Fruit fly (Drosophila melanogaster) whole organism, embryonic: ENCODE data around the gene SLC22A.
A peak's percentile ranks its signal among the peaks of the same experiment; 100 is the strongest.

ENCODE experiments used
- Bgb ChIP-seq: fragments of 200-800 bp; sonication (Bioruptor generic); IDR thresholded peaks from 2 replicates; pipeline ENCODE4 v1.3.6; 2022; ENCODE audit warnings: missing biosample characterization, missing genetic modification characterization; ENCODE audit not compliant: partially characterized antibody
- CG10565 ChIP-seq: fragments of 200-800 bp; sonication (Bioruptor generic); optimal IDR thresholded peaks from 3 replicates; lab custom pipeline; 2016; ENCODE audit warnings: missing biosample characterization, mild to moderate bottlenecking, missing genetic modification characterization
- CG11456 ChIP-seq: fragments of 200-800 bp; sonication (Bioruptor generic); IDR thresholded peaks from 3 replicates; pipeline ENCODE4 v1.3.6; 2022; ENCODE audit warnings: missing biosample characterization, missing genetic modification characterization
- CG12104 ChIP-seq: fragments of 200-800 bp; sonication (Bioruptor generic); optimal IDR thresholded peaks from 3 replicates; lab custom pipeline; 2016; ENCODE audit warnings: missing biosample characterization, missing genetic modification characterization
- CG13624 ChIP-seq: fragments of 200-800 bp; sonication (Bioruptor generic); optimal IDR thresholded peaks from 2 replicates; lab custom pipeline; 2016; ENCODE audit warnings: missing biosample characterization, missing genetic modification characterization
- CG13775 ChIP-seq: fragments of 200-800 bp; sonication (Bioruptor generic); optimal IDR thresholded peaks from 3 replicates; lab custom pipeline; 2017; ENCODE audit warnings: missing biosample characterization, mild to moderate bottlenecking, missing genetic modification characterization
- CG14965 ChIP-seq: fragments of 200-800 bp; sonication (Bioruptor generic); optimal IDR thresholded peaks from 2 replicates; lab custom pipeline; 2016; ENCODE audit warnings: missing biosample characterization, missing genetic modification characterization, borderline replicate concordance
- CG15479 ChIP-seq: fragments of 200-800 bp; sonication (Bioruptor generic); optimal IDR thresholded peaks from 3 replicates; lab custom pipeline; 2019; ENCODE audit warnings: missing biosample characterization, mild to moderate bottlenecking, missing genetic modification characterization, moderate library complexity
- CG2199 ChIP-seq: fragments of 200-800 bp; sonication (Bioruptor generic); IDR thresholded peaks from 3 replicates; pipeline ENCODE4 v1.3.6; 2022; ENCODE audit warnings: missing biosample characterization, missing genetic modification characterization
- CG31224 ChIP-seq: fragments of 200-800 bp; sonication (Bioruptor generic); IDR thresholded peaks from 2 replicates; pipeline ENCODE4 v1.3.6; 2022; ENCODE audit warnings: missing biosample characterization, missing genetic modification characterization
- CG31388 ChIP-seq: fragments of 200-800 bp; sonication (Bioruptor generic); optimal IDR thresholded peaks from 2 replicates; lab custom pipeline; 2016; ENCODE audit warnings: missing biosample characterization, missing genetic modification characterization
- CG32772 ChIP-seq: fragments of 200-800 bp; sonication (Bioruptor generic); IDR thresholded peaks from 2 replicates; pipeline ENCODE4 v1.3.6; 2022; ENCODE audit warnings: missing biosample characterization, missing genetic modification characterization
- CG33213 ChIP-seq: fragments of 200-800 bp; sonication (Bioruptor generic); optimal IDR thresholded peaks from 3 replicates; lab custom pipeline; 2016; ENCODE audit warnings: missing biosample characterization, missing genetic modification characterization
- CG34422 ChIP-seq: fragments of 200-800 bp; sonication (Bioruptor generic); IDR thresholded peaks from 3 replicates; pipeline ENCODE4 v1.3.6; 2022; ENCODE audit warnings: missing biosample characterization, missing genetic modification characterization
- CG3847 ChIP-seq: fragments of 200-800 bp; sonication (Bioruptor generic); IDR thresholded peaks from 2 replicates; pipeline ENCODE4 v1.3.6; 2022; ENCODE audit warnings: missing biosample characterization, missing genetic modification characterization
- CG6654 ChIP-seq: fragments of 200-800 bp; sonication (Bioruptor generic); optimal IDR thresholded peaks from 2 replicates; lab custom pipeline; 2017; ENCODE audit warnings: missing biosample characterization, mild to moderate bottlenecking, missing genetic modification characterization
- CG7271 ChIP-seq: fragments of 200-800 bp; sonication (Bioruptor generic); optimal IDR thresholded peaks from 2 replicates; lab custom pipeline; 2018; ENCODE audit warnings: missing biosample characterization, mild to moderate bottlenecking, missing genetic modification characterization, moderate library complexity
- CG8089 ChIP-seq: fragments of 200-800 bp; sonication (Bioruptor generic); optimal IDR thresholded peaks from 3 replicates; lab custom pipeline; 2016; ENCODE audit warnings: missing biosample characterization, missing genetic modification characterization
- CG9727 ChIP-seq: fragments of 200-800 bp; sonication (Bioruptor generic); optimal IDR thresholded peaks from 3 replicates; lab custom pipeline; 2017; ENCODE audit warnings: missing biosample characterization, mild to moderate bottlenecking, missing genetic modification characterization
- CTCF ChIP-seq: fragments of 200-800 bp; sonication (Bioruptor generic); optimal IDR thresholded peaks from 2 replicates; lab custom pipeline; 2017; ENCODE audit warnings: missing biosample characterization, mild to moderate bottlenecking, missing genetic modification characterization, moderate library complexity
- Chrac-16 ChIP-seq: fragments of 200-800 bp; sonication (Bioruptor generic); optimal IDR thresholded peaks from 3 replicates; lab custom pipeline; 2016; ENCODE audit warnings: missing biosample characterization, missing genetic modification characterization
- Eip74EF ChIP-seq, 2 experiments: fragments of 200-800 bp in 1 of 2; fragments of >200 bp in 1 of 2; sonication (Bioruptor generic) in 1 of 2; optimal IDR thresholded peaks; 2 replicates each; lab custom pipeline; 2017 to 2019; ENCODE audit warnings: missing biosample characterization in 2 of 2, missing genetic modification characterization in 2 of 2, mild to moderate bottlenecking in 1 of 2, moderate library complexity in 1 of 2
- HLH4C ChIP-seq: fragments of 200-800 bp; sonication (Bioruptor generic); IDR thresholded peaks from 3 replicates; pipeline ENCODE4 v1.3.6; 2022; ENCODE audit warnings: missing biosample characterization, missing genetic modification characterization; ENCODE audit not compliant: partially characterized antibody
- HmgZ ChIP-seq: fragments of 200-800 bp; sonication (Bioruptor generic); optimal IDR thresholded peaks from 2 replicates; lab custom pipeline; 2018; ENCODE audit warnings: missing biosample characterization, mild to moderate bottlenecking, missing genetic modification characterization
- Hmr ChIP-seq: fragments of 200-800 bp; sonication (Bioruptor generic); optimal IDR thresholded peaks from 3 replicates; lab custom pipeline; 2017; ENCODE audit warnings: mild to moderate bottlenecking, missing biosample characterization, missing genetic modification reagents, missing genetic modification characterization
- Mad ChIP-seq: fragments of 200-800 bp; sonication (Bioruptor generic); optimal IDR thresholded peaks from 2 replicates; lab custom pipeline; 2016; ENCODE audit warnings: missing biosample characterization, missing genetic modification characterization
- Med ChIP-seq: fragments of 200-800 bp; sonication (Bioruptor generic); peaks from one replicate; lab custom pipeline; 2016; ENCODE audit warnings: missing biosample characterization, missing genetic modification characterization, mild to moderate bottlenecking, inconsistent platforms, moderate library complexity
- NC2α ChIP-seq: fragments of 200-800 bp; sonication (Bioruptor generic); optimal IDR thresholded peaks from 2 replicates; lab custom pipeline; 2016; ENCODE audit warnings: missing biosample characterization, missing genetic modification characterization
- Oaz ChIP-seq: fragments of 200-800 bp; sonication (Bioruptor generic); IDR thresholded peaks from 2 replicates; pipeline ENCODE4 v1.3.6; 2022; ENCODE audit warnings: missing biosample characterization, missing genetic modification characterization
- Rfx ChIP-seq: fragments of 200-800 bp; sonication (Bioruptor generic); IDR thresholded peaks from 2 replicates; pipeline ENCODE4 v1.3.6; 2022; ENCODE audit warnings: missing biosample characterization, missing genetic modification characterization
- Taf1 ChIP-seq: fragments of 200-800 bp; sonication (Bioruptor generic); IDR thresholded peaks from 2 replicates; pipeline ENCODE4 v1.3.6; 2022; ENCODE audit warnings: missing biosample characterization, missing genetic modification characterization
- ap ChIP-seq: fragments of 200-800 bp; sonication (Bioruptor generic); IDR thresholded peaks from 2 replicates; pipeline ENCODE4 v1.3.6; 2022; ENCODE audit warnings: missing biosample characterization, missing genetic modification characterization
- chinmo ChIP-seq: fragments of 200-800 bp; sonication (Bioruptor generic); IDR thresholded peaks from 4 replicates; pipeline ENCODE4 v1.3.6; 2022; ENCODE audit warnings: missing biosample characterization, missing genetic modification characterization; ENCODE audit not compliant: partially characterized antibody
- dmrt11E ChIP-seq: fragments of 200-800 bp; sonication (Bioruptor generic); optimal IDR thresholded peaks from 3 replicates; lab custom pipeline; 2018; ENCODE audit warnings: missing biosample characterization, mild to moderate bottlenecking, missing genetic modification characterization, moderate library complexity
- dysf ChIP-seq: fragments of 200-800 bp; sonication (Bioruptor generic); IDR thresholded peaks from 3 replicates; pipeline ENCODE4 v1.3.6; 2022; ENCODE audit warnings: missing biosample characterization, missing genetic modification characterization
- exex ChIP-seq: fragments of 200-800 bp; sonication (Bioruptor generic); optimal IDR thresholded peaks from 4 replicates; lab custom pipeline; 2018; ENCODE audit warnings: missing biosample characterization, mild to moderate bottlenecking, missing genetic modification characterization, moderate library complexity
- ftz-f1 ChIP-seq: fragments of 200-800 bp; sonication (Bioruptor generic); optimal IDR thresholded peaks from 2 replicates; lab custom pipeline; 2016; ENCODE audit warnings: missing biosample characterization, missing genetic modification characterization
- gcm ChIP-seq: fragments of 200-800 bp; sonication (Bioruptor generic); optimal IDR thresholded peaks from 2 replicates; lab custom pipeline; 2019; ENCODE audit warnings: missing biosample characterization, mild to moderate bottlenecking, missing genetic modification characterization, moderate library complexity
- h ChIP-seq: fragments of >200 bp; optimal IDR thresholded peaks from 2 replicates; lab custom pipeline; 2017
- kay ChIP-seq: fragments of 200-800 bp; sonication (Bioruptor generic); optimal IDR thresholded peaks from 2 replicates; lab custom pipeline; 2016; ENCODE audit warnings: missing biosample characterization, missing genetic modification characterization
- kni ChIP-seq: fragments of 200-800 bp; sonication (Bioruptor generic); optimal IDR thresholded peaks from 3 replicates; lab custom pipeline; 2017; ENCODE audit warnings: mild to moderate bottlenecking, missing biosample characterization, missing genetic modification reagents, missing genetic modification characterization
- knrl ChIP-seq: fragments of 200-800 bp; sonication (Bioruptor generic); IDR thresholded peaks from 3 replicates; pipeline ENCODE4 v1.3.6; 2022; ENCODE audit warnings: missing biosample characterization, missing genetic modification characterization; ENCODE audit not compliant: partially characterized antibody
- lab ChIP-seq: fragments of 200-800 bp; sonication (Bioruptor generic); optimal IDR thresholded peaks from 3 replicates; lab custom pipeline; 2017; ENCODE audit warnings: missing biosample characterization, missing genetic modification characterization, mild to moderate bottlenecking, moderate library complexity, missing genetic modification reagents
- luna ChIP-seq: fragments of 200-800 bp; sonication (Bioruptor generic); optimal IDR thresholded peaks from 2 replicates; lab custom pipeline; 2016; ENCODE audit warnings: missing biosample characterization, missing genetic modification characterization
- pho ChIP-seq: fragments of 200-800 bp; sonication (Bioruptor generic); optimal IDR thresholded peaks from 2 replicates; lab custom pipeline; 2016; ENCODE audit warnings: missing biosample characterization, missing genetic modification characterization
- pzg ChIP-seq: fragments of 200-800 bp; sonication (Bioruptor generic); optimal IDR thresholded peaks from 3 replicates; lab custom pipeline; 2018; ENCODE audit warnings: missing biosample characterization, mild to moderate bottlenecking, missing genetic modification characterization, moderate library complexity
- tll ChIP-seq, 2 experiments: fragments of 200-800 bp in 1 of 2; fragments of >200 bp in 1 of 2; sonication (Bioruptor generic) in 1 of 2; optimal IDR thresholded peaks; 2 replicates each; lab custom pipeline; 2017 to 2019; ENCODE audit warnings: missing biosample characterization in 2 of 2, missing genetic modification characterization in 2 of 2, mild to moderate bottlenecking in 1 of 2, moderate library complexity in 1 of 2
- toy ChIP-seq: fragments of 200-800 bp; sonication (Bioruptor generic); IDR thresholded peaks from 2 replicates; pipeline ENCODE4 v1.3.6; 2022; ENCODE audit warnings: missing biosample characterization, missing genetic modification characterization
- trem ChIP-seq: fragments of 200-800 bp; optimal IDR thresholded peaks from 3 replicates; lab custom pipeline; 2019; ENCODE audit warnings: missing biosample characterization, mild to moderate bottlenecking, missing genetic modification characterization, moderate library complexity
- vnd ChIP-seq: fragments of 200-800 bp; sonication (Bioruptor generic); IDR thresholded peaks from 3 replicates; pipeline ENCODE4 v1.3.6; 2022; ENCODE audit warnings: missing biosample characterization, missing genetic modification characterization; ENCODE audit not compliant: partially characterized antibody
- vvl ChIP-seq: fragments of 200-800 bp; sonication (Bioruptor generic); IDR thresholded peaks from 2 replicates; pipeline ENCODE4 v1.3.6; 2022; ENCODE audit warnings: missing biosample characterization, missing genetic modification characterization

Gene SLC22A

dm6 chr3L:21961892-21962518 is 27.5 kb downstream of the SLC22A start, which contains the start of gene Chs2 (continued):
- TF ChIP-seq luna (GFP tag; lab: Kevin White, UChicago) (no peak), CG13624 (GFP tag; lab: Kevin White, UChicago) (no peak), CG33213 (GFP tag; lab: Kevin White, UChicago) (no peak), vnd (no peak), chinmo (GFP tag; lab: Robert Waterston, UW) (0 out of 4 replicates have a peak, but pooled peaks have one; percentile 42), vvl (GFP tag; lab: Robert Waterston, UW) (no peak), CG11456 (GFP tag; lab: Robert Waterston, UW) (no peak), CG8089 (GFP tag; lab: Kevin White, UChicago) (peak; percentile 18), Hmr (no peak), Rfx (GFP tag; lab: Robert Waterston, UW) (no peak), Med (GFP tag; lab: Kevin White, UChicago) (peak; percentile 78), exex (peak; percentile 35), ap (no peak), pzg (GFP tag; lab: Kevin White, UChicago) (no peak), CG32772 (no peak), gcm (peak; percentile 52), lab (no peak), CG2199 (GFP tag; lab: Robert Waterston, UW) (0 out of 3 replicates have a peak, but pooled peaks have one; percentile 22), tll (GFP tag; optimal IDR thresholded peaks at IDR 0.05; lab: Kevin White, UChicago) (peak in 1 of 2 experiments; percentile 70), Bgb (GFP tag; lab: Robert Waterston, UW) (no peak), h (lab: Kevin White, UChicago) (no peak), CG3847 (GFP tag; lab: Robert Waterston, UW) (no peak), dysf (GFP tag; lab: Robert Waterston, UW) (no peak), Chrac-16 (GFP tag; lab: Kevin White, UChicago) (no peak), CG12104 (GFP tag; lab: Kevin White, UChicago) (peak; percentile 20), pho (GFP tag; lab: Kevin White, UChicago) (no peak), trem (tag; lab: Kevin White, UChicago) (peak; percentile 45), CG7271 (peak; percentile 0), CG6654 (GFP tag; lab: Kevin White, UChicago) (no peak), CG31224 (GFP tag; lab: Robert Waterston, UW) (no peak), ftz-f1 (GFP tag; lab: Kevin White, UChicago) (no peak), HLH4C (no peak), NC2α (GFP tag; lab: Kevin White, UChicago) (no peak), CG14965 (GFP tag; lab: Kevin White, UChicago) (no peak), Oaz (no peak), CTCF (GFP tag; lab: Kevin White, UChicago) (no peak), knrl (GFP tag; lab: Robert Waterston, UW) (no peak), CG15479 (GFP tag; lab: Kevin White, UChicago) (peak; percentile 33), CG10565 (GFP tag; lab: Kevin White, UChicago) (no peak), Eip74EF (GFP tag; optimal IDR thresholded peaks at IDR 0.05; lab: Kevin White, UChicago) (no peak), CG31388 (GFP tag; lab: Kevin White, UChicago) (no peak), HmgZ (tag; lab: Kevin White, UChicago) (no peak), Mad (GFP tag; lab: Kevin White, UChicago) (no peak), dmrt11E (tag; lab: Kevin White, UChicago) (peak; percentile 85), CG9727 (GFP tag; lab: Kevin White, UChicago) (peak; percentile 67), CG34422 (GFP tag; lab: Robert Waterston, UW) (no peak), toy (GFP tag; lab: Robert Waterston, UW) (no peak), kni (GFP tag; lab: Kevin White, UChicago) (peak; percentile 69), kay (GFP tag; lab: Kevin White, UChicago) (no peak), Taf1 (GFP tag; lab: Robert Waterston, UW) (no peak), CG13775 (GFP tag; lab: Kevin White, UChicago) (no peak)
